Worm (Caenorhabditis elegans): Measurements from ENCODE around the gene cyp-35A4.

cyp-35A4 gene

ce11 chrV:4073455-4073854 is 42.0 kb downstream of the cyp-35A4 start, which contains the start of gene otpl-2:
TSS of gene otpl-2 (plus strand) at chrV:4073755.
- no peak for TF ChIP-seq R02D3.7 (tag; optimal IDR thresholded peaks at IDR 0.05)
- TF ChIP-seq tbx-2 (tag; optimal IDR thresholded peaks at IDR 0.05): no peak
- TF ChIP-seq elt-1 (tag; optimal IDR thresholded peaks at IDR 0.05): no peak
- TF ChIP-seq pha-4 (tag; optimal IDR thresholded peaks at IDR 0.05): no peak
- TF ChIP-seq aly-2 (tag; optimal IDR thresholded peaks at IDR 0.05): no peak

- TF ChIP-seq fkh-2 (tag; optimal IDR thresholded peaks at IDR 0.05) (no peak), unc-39 (tag; optimal IDR thresholded peaks at IDR 0.05) (no peak), ztf-11 (tag; optimal IDR thresholded peaks at IDR 0.05) (no peak), elt-3 (tag; optimal IDR thresholded peaks at IDR 0.05) (no peak), skn-1 (tag; optimal IDR thresholded peaks at IDR 0.05) (no peak), eor-1 (tag; optimal IDR thresholded peaks at IDR 0.05) (no peak), nhr-25 (tag; optimal IDR thresholded peaks at IDR 0.05) (no peak), fos-1 (tag; optimal IDR thresholded peaks at IDR 0.05) (no peak), fkh-10 (GFP tag; optimal IDR thresholded peaks at IDR 0.05) (no peak), nhr-28 (tag; optimal IDR thresholded peaks at IDR 0.05) (no peak), egl-5 (tag; optimal IDR thresholded peaks at IDR 0.05) (no peak), aly-2 (tag; optimal IDR thresholded peaks at IDR 0.05) (no peak)
Observed at ce11 chrV:4080546-4080945, 49.1 kb downstream of the cyp-35A4 start.

- TF ChIP-seq nhr-237 (tag; optimal IDR thresholded peaks at IDR 0.05): no peak
- TF ChIP-seq ztf-11 (tag; optimal IDR thresholded peaks at IDR 0.05): no peak
- TF ChIP-seq ceh-82 (tag; optimal IDR thresholded peaks at IDR 0.05): no peak
- TF ChIP-seq mml-1 (tag; optimal IDR thresholded peaks at IDR 0.05): no peak
- TF ChIP-seq egl-5 (tag; optimal IDR thresholded peaks at IDR 0.05): no peak
- no peak for TF ChIP-seq nhr-11 (tag; optimal IDR thresholded peaks at IDR 0.05)
- TF ChIP-seq unc-62 (GFP tag; optimal IDR thresholded peaks at IDR 0.05): no peak
- no peak for TF ChIP-seq ZK546.5 (tag; optimal IDR thresholded peaks at IDR 0.05)
- no peak for TF ChIP-seq daf-12 (tag; optimal IDR thresholded peaks at IDR 0.05)
- TF ChIP-seq aly-2 (tag; optimal IDR thresholded peaks at IDR 0.05): no peak
- no peak for TF ChIP-seq nhr-12 (tag; optimal IDR thresholded peaks at IDR 0.05)
- TF ChIP-seq ceh-16 (tag; optimal IDR thresholded peaks at IDR 0.05): no peak
- no peak for TF ChIP-seq fos-1 (tag; optimal IDR thresholded peaks at IDR 0.05)
- TF ChIP-seq ceh-9 (tag; optimal IDR thresholded peaks at IDR 0.05): no peak
- TF ChIP-seq tbx-2 (tag; optimal IDR thresholded peaks at IDR 0.05): no peak
- no peak for TF ChIP-seq snpc-4 (tag; optimal IDR thresholded peaks at IDR 0.05)
Observed at ce11 chrV:4081283-4081682, 49.9 kb downstream of the cyp-35A4 start, which contains the start of gene srh-211. TSS of gene srh-211 (minus strand) at chrV:4081383.

- TF ChIP-seq nhr-67 (tag; optimal IDR thresholded peaks at IDR 0.05) (no peak), nhr-12 (tag; optimal IDR thresholded peaks at IDR 0.05) (no peak), pha-4 (tag; optimal IDR thresholded peaks at IDR 0.05) (no peak), hmg-11 (tag; optimal IDR thresholded peaks at IDR 0.05) (no peak), elt-1 (tag; optimal IDR thresholded peaks at IDR 0.05) (no peak), mdl-1 (tag; optimal IDR thresholded peaks at IDR 0.05) (no peak)
Observed at ce11 chrV:4082952-4083351, 51.5 kb downstream of the cyp-35A4 start, which contains the start of gene F38H12.5. TSS of gene F38H12.5 (minus strand) at chrV:4083052.
